Worm (Caenorhabditis elegans) whole organism, L3 larva: Measurements from ENCODE around the gene F57G8.7.

Experiments used
- fkh-10 ChIP-seq: sonication (generic microtip); optimal IDR thresholded peaks from 2 replicates; lab custom pipeline; 2017; ENCODE audit warnings: missing biosample characterization, missing genetic modification reagents, missing genetic modification characterization
- lin-39 ChIP-seq: fragments of 150-350 bp; optimal IDR thresholded peaks from 2 replicates; lab custom pipeline; 2018; ENCODE audit warnings: missing biosample characterization, missing genetic modification reagents, missing genetic modification characterization

DNA sequence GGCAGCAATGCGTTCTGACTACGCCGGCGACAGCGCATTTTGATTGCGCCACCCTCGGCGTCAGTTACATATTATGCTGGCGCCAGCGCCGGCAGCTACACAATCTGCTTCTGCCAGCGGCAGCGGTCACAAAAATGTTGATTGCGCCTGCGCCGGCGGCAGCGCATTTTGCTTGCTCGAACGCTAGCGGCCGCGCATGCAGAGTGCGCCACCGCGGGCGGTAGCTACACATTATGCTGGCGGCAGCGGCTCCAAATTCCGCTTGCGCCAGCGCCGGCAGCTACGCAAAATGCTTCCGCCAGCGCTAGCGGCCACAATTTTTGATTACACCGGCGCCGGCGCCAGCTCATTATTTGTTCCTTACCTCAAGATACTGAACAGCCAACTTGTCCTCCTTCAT, 48.2 kb downstream of the F57G8.7 start:
- TF ChIP-seq fkh-10 (GFP tag; lab: Kevin White, UChicago) (no peak), lin-39 (no peak)
